Worm (Caenorhabditis elegans) whole organism, early embryonic: ENCODE results near the gene fipr-4.

Experiments
- B0310.2 ChIP-seq: sonication (generic microtip); optimal IDR thresholded peaks from 2 replicates; lab custom pipeline; 2016; ENCODE audit warnings: mild to moderate bottlenecking, missing genetic modification characterization, missing compliant biosample characterization
- F13C5.2 ChIP-seq: sonication (generic microtip); optimal IDR thresholded peaks from 2 replicates; lab custom pipeline; 2017; ENCODE audit warnings: mild to moderate bottlenecking, missing genetic modification characterization, inconsistent platforms, missing compliant biosample characterization
- aly-1 ChIP-seq: sonication (generic microtip); optimal IDR thresholded peaks from 2 replicates; lab custom pipeline; 2016; ENCODE audit warnings: missing genetic modification characterization, missing compliant biosample characterization
- ama-1 ChIP-seq: fragments of 150-350 bp; optimal IDR thresholded peaks from 2 replicates; lab custom pipeline; 2014
- ceh-13 ChIP-seq: fragments of 200-800 bp; sonication (Bioruptor generic); optimal IDR thresholded peaks from 2 replicates; lab custom pipeline; 2018; ENCODE audit warnings: mild to moderate bottlenecking, missing genetic modification characterization, missing compliant biosample characterization
- ceh-36 ChIP-seq: sonication (generic microtip); optimal IDR thresholded peaks from 2 replicates; lab custom pipeline; 2016; ENCODE audit warnings: missing genetic modification characterization, inconsistent platforms, missing compliant biosample characterization
- ets-7 ChIP-seq: sonication (generic microtip); optimal IDR thresholded peaks from 2 replicates; lab custom pipeline; 2016; ENCODE audit warnings: missing genotype, missing genetic modification characterization, missing compliant biosample characterization
- flt-1 ChIP-seq: fragments of 200-800 bp; sonication (Bioruptor generic); IDR thresholded peaks from 2 replicates; pipeline ENCODE4 v1.3.6; 2022; ENCODE audit warnings: missing genetic modification characterization, missing compliant biosample characterization
- hmbx-1 ChIP-seq: sonication (generic microtip); optimal IDR thresholded peaks from 2 replicates; lab custom pipeline; 2016; ENCODE audit warnings: mild to moderate bottlenecking, missing genetic modification characterization, missing compliant biosample characterization
- hmg-4 ChIP-seq: fragments of 200-800 bp; sonication (Bioruptor generic); optimal IDR thresholded peaks from 2 replicates; lab custom pipeline; 2018; ENCODE audit warnings: mild to moderate bottlenecking, missing genetic modification characterization, missing compliant biosample characterization
- hnd-1 ChIP-seq: sonication (generic microtip); optimal IDR thresholded peaks from 2 replicates; lab custom pipeline; 2016; ENCODE audit warnings: missing genetic modification characterization, missing compliant biosample characterization
- pes-1 ChIP-seq: fragments of 200-800 bp; sonication (Bioruptor generic); IDR thresholded peaks from 2 replicates; pipeline ENCODE4 v1.3.6; 2022; ENCODE audit warnings: missing genetic modification reagents, missing genetic modification characterization, missing compliant biosample characterization
- scrt-1 ChIP-seq: fragments of 200-800 bp; sonication (Bioruptor generic); IDR thresholded peaks from 2 replicates; pipeline ENCODE4 v1.3.6; 2022; ENCODE audit warnings: missing genetic modification characterization, missing compliant biosample characterization
- sea-1 ChIP-seq: fragments of 200-800 bp; sonication (Bioruptor generic); conservative IDR thresholded peaks from 2 replicates; pipeline ENCODE4 v1.3.6; 2022; ENCODE audit warnings: missing genetic modification characterization, missing compliant biosample characterization
- tbx-11 ChIP-seq: fragments of 200-800 bp; sonication (Bioruptor generic); IDR thresholded peaks from 2 replicates; pipeline ENCODE4 v1.3.6; 2022; ENCODE audit warnings: missing genetic modification characterization, missing compliant biosample characterization
- tbx-37 ChIP-seq: fragments of 200-800 bp; sonication (Bioruptor generic); conservative IDR thresholded peaks from 2 replicates; pipeline ENCODE4 v1.3.6; 2022; ENCODE audit warnings: missing genetic modification reagents, missing genetic modification characterization, missing compliant biosample characterization
- tra-4 ChIP-seq: sonication (generic microtip); optimal IDR thresholded peaks from 2 replicates; lab custom pipeline; 2017; ENCODE audit warnings: missing genetic modification characterization, missing compliant biosample characterization

Gene fipr-4

DNA sequence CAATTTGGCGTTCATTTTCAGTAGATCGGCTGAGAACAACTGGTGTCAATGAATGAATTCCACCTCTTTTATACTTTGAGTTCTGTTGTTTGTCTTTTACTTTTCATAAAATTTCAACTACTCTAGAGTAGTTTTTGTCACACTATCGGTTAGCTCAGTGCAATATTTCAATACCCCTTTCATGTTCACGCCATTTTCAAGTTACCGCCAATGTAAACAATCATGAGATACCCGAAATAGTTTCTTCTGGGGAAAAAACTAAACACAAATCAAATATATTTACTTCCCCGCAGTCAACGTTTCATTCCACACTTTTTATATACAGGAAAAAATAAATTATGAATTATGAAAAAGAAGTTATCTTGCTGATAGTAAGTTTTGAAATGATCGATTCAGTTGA is at the start of gene fipr-4:
fipr-4 (minus strand) TSS at position 101 of the 400 bp plus-strand sequence.
- TF ChIP-seq ceh-36 (tag; lab: Kevin White, UChicago) (no peak), hmbx-1 (tag; lab: Kevin White, UChicago) (no peak), pes-1 (GFP tag; lab: Robert Waterston, UW) (no peak), ets-7 (tag; lab: Kevin White, UChicago) (no peak), tbx-37 (GFP tag; lab: Robert Waterston, UW) (no peak), ama-1 (lab: Kevin White, UChicago) (no peak), hnd-1 (tag; lab: Kevin White, UChicago) (no peak), tra-4 (no peak)

DNA sequence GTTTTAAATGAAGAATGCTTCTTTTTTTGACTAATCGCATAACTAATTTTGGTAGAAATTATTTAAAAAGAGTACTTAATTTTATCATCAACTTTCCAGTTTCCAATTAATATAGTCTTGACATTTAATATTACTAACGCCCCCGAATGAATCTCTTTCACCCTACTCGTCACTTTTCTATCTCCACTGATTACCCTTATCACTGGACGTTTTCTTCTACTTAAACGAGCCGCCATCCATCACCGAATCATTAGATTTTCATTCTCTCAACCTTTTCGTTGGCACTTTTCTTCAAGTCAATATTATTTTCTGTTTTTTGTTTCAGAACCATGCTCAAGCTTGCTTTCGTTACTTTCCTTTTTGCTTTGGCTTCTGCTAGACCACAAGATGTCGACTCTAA is 49.3 kb upstream of the fipr-4 start, which contains the start of gene lys-1:
lys-1 (plus strand) TSS at position 326 of the 400 bp plus-strand sequence.
- TF ChIP-seq sea-1 (GFP tag; lab: Robert Waterston, UW): no peak

DNA sequence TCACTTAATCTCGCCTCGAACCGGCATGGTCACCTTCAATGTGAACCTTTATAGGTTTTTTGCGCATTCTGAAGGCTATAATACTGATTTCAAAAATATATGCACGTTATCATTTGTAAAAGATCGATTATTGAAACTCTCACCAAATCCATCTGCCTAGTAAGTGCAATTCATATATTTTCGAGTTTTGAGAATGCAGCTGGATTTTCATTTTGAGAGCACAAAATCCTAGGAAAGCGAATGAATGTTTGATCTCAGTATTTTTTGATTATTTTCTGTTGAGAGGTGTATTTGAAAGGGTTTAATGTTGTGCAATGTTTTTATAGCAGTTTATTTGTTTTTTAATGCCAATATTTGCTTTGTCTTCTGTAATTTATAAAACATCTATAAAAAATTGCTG is 47.8 kb upstream of the fipr-4 start:
- TF ChIP-seq aly-1 (no peak), B0310.2 (tag; lab: Kevin White, UChicago) (no peak), tbx-37 (GFP tag; lab: Robert Waterston, UW) (no peak), ets-7 (tag; lab: Kevin White, UChicago) (no peak), ama-1 (lab: Kevin White, UChicago) (no peak), tra-4 (no peak), hmbx-1 (tag; lab: Kevin White, UChicago) (no peak), ceh-13 (no peak), sea-1 (GFP tag; lab: Robert Waterston, UW) (no peak)

- TF ChIP-seq aly-1: no peak
- TF ChIP-seq F13C5.2 (tag; lab: Kevin White, UChicago): no peak
- TF ChIP-seq tbx-37 (GFP tag; lab: Robert Waterston, UW): no peak
- TF ChIP-seq ceh-36 (tag; lab: Kevin White, UChicago): no peak
- TF ChIP-seq scrt-1 (GFP tag; lab: Robert Waterston, UW): no peak
- no peak for TF ChIP-seq ama-1 (lab: Kevin White, UChicago)
- no peak for TF ChIP-seq hmbx-1 (tag; lab: Kevin White, UChicago)
- no peak for TF ChIP-seq ceh-13
- no peak for TF ChIP-seq B0310.2 (tag; lab: Kevin White, UChicago)
- no peak for TF ChIP-seq pes-1 (GFP tag; lab: Robert Waterston, UW)
- TF ChIP-seq tbx-11 (GFP tag; lab: Robert Waterston, UW): no peak
- no peak for TF ChIP-seq sea-1 (GFP tag; lab: Robert Waterston, UW)
- TF ChIP-seq hmg-4 (GFP tag; lab: Kevin White, UChicago): no peak
- TF ChIP-seq tra-4: no peak
- TF ChIP-seq hnd-1 (tag; lab: Kevin White, UChicago): no peak
- TF ChIP-seq flt-1: no peak
- no peak for TF ChIP-seq ets-7 (tag; lab: Kevin White, UChicago)
Measured at ce11 chrV:10275619-10276018, 47.4 kb upstream of the fipr-4 start, which contains the start of gene Y22F5A.11. Gene Y22F5A.11 (minus strand): TSS chrV:10275646.

DNA sequence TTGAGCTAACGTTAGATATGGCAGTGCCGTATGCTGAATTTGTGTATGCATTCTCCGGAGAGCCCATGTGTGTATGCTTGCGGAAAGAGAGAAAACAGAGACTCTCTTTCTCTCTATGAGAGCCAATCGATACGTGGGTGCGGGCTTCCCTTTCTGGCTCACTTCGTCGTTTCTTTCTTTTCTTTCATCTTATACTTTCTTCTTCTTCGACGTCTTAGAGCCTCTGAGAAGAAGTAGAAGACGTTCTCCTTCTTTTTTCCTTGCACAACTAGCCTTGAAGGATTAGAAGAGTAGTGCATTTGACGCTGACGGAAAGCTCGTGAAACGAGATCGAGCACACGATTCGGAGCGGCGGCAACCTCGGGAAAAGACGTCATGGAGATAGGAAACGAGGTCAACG is 45.6 kb upstream of the fipr-4 start:
- TF ChIP-seq scrt-1 (GFP tag; lab: Robert Waterston, UW) (no peak), ceh-36 (tag; lab: Kevin White, UChicago) (no peak), hmg-4 (GFP tag; lab: Kevin White, UChicago) (no peak), ets-7 (tag; lab: Kevin White, UChicago) (no peak), pes-1 (GFP tag; lab: Robert Waterston, UW) (no peak), tbx-11 (GFP tag; lab: Robert Waterston, UW) (no peak), hnd-1 (tag; lab: Kevin White, UChicago) (no peak), hmbx-1 (tag; lab: Kevin White, UChicago) (no peak), tra-4 (no peak), tbx-37 (GFP tag; lab: Robert Waterston, UW) (no peak), ama-1 (lab: Kevin White, UChicago) (no peak)

ce11 chrV:10270214-10270613 is 42.0 kb upstream of the fipr-4 start, which contains the start of gene ric-4:
Gene ric-4 (minus strand): TSS chrV:10270314.
- TF ChIP-seq flt-1: no peak
- no peak for TF ChIP-seq ceh-13
- TF ChIP-seq ets-7 (tag; lab: Kevin White, UChicago): no peak
- no peak for TF ChIP-seq sea-1 (GFP tag; lab: Robert Waterston, UW)
- no peak for TF ChIP-seq hnd-1 (tag; lab: Kevin White, UChicago)
- TF ChIP-seq pes-1 (GFP tag; lab: Robert Waterston, UW): no peak
- no peak for TF ChIP-seq hmg-4 (GFP tag; lab: Kevin White, UChicago)
- TF ChIP-seq hmbx-1 (tag; lab: Kevin White, UChicago): no peak
- TF ChIP-seq tra-4: no peak
- no peak for TF ChIP-seq tbx-37 (GFP tag; lab: Robert Waterston, UW)
- TF ChIP-seq aly-1: no peak
- no peak for TF ChIP-seq F13C5.2 (tag; lab: Kevin White, UChicago)
- no peak for TF ChIP-seq ama-1 (lab: Kevin White, UChicago)
- no peak for TF ChIP-seq scrt-1 (GFP tag; lab: Robert Waterston, UW)
- TF ChIP-seq ceh-36 (tag; lab: Kevin White, UChicago): no peak
- no peak for TF ChIP-seq B0310.2 (tag; lab: Kevin White, UChicago)
- TF ChIP-seq tbx-11 (GFP tag; lab: Robert Waterston, UW): no peak

ce11 chrV:10266050-10266449 is 37.8 kb upstream of the fipr-4 start:
- TF ChIP-seq pes-1 (GFP tag; lab: Robert Waterston, UW) (no peak), tra-4 (no peak), ets-7 (tag; lab: Kevin White, UChicago) (no peak), ceh-13 (no peak), F13C5.2 (tag; lab: Kevin White, UChicago) (no peak), hmbx-1 (tag; lab: Kevin White, UChicago) (no peak), aly-1 (no peak), flt-1 (no peak), tbx-37 (GFP tag; lab: Robert Waterston, UW) (no peak), tbx-11 (GFP tag; lab: Robert Waterston, UW) (no peak), ama-1 (lab: Kevin White, UChicago) (no peak), scrt-1 (GFP tag; lab: Robert Waterston, UW) (no peak), hnd-1 (tag; lab: Kevin White, UChicago) (no peak), sea-1 (GFP tag; lab: Robert Waterston, UW) (no peak), ceh-36 (tag; lab: Kevin White, UChicago) (no peak), hmg-4 (GFP tag; lab: Kevin White, UChicago) (no peak), B0310.2 (tag; lab: Kevin White, UChicago) (no peak)
